Worm (Caenorhabditis elegans) whole organism, L1 larva: ENCODE measurements around the gene srh-105.

Source experiments
- ama-1 ChIP-seq: fragments of 150-350 bp; optimal IDR thresholded peaks from 2 replicates; lab custom pipeline; 2014
- ceh-8 ChIP-seq: fragments of 200-800 bp; sonication (Bioruptor generic); optimal IDR thresholded peaks from 2 replicates; lab custom pipeline; 2018; ENCODE audit warnings: mild to moderate bottlenecking, missing genetic modification characterization, moderate library complexity, missing compliant biosample characterization
- hlh-4 ChIP-seq: sonication (generic microtip); optimal IDR thresholded peaks from 2 replicates; lab custom pipeline; 2016; ENCODE audit warnings: mild to moderate bottlenecking, missing genetic modification characterization, missing compliant biosample characterization
- lin-39 ChIP-seq: fragments of 150-350 bp; optimal IDR thresholded peaks from 2 replicates; lab custom pipeline; 2014; ENCODE audit warnings: missing biosample characterization, missing genetic modification reagents, missing genetic modification characterization
- nhr-12 ChIP-seq: sonication (generic microtip); optimal IDR thresholded peaks from 2 replicates; lab custom pipeline; 2017; ENCODE audit warnings: missing biosample characterization, missing genetic modification characterization
- nhr-20 ChIP-seq: sonication (generic microtip); optimal IDR thresholded peaks from 2 replicates; lab custom pipeline; 2016; ENCODE audit warnings: mild to moderate bottlenecking, missing genetic modification characterization, missing compliant biosample characterization
- nhr-237 ChIP-seq: fragments of 150-350 bp; optimal IDR thresholded peaks from 2 replicates; lab custom pipeline; 2014; ENCODE audit warnings: missing biosample characterization, missing genetic modification characterization
- nhr-28 ChIP-seq: fragments of 150-350 bp; optimal IDR thresholded peaks from 2 replicates; lab custom pipeline; 2014; ENCODE audit warnings: missing biosample characterization, missing genetic modification characterization
- nhr-77 ChIP-seq: fragments of 150-350 bp; optimal IDR thresholded peaks from 2 replicates; lab custom pipeline; 2014; ENCODE audit warnings: missing biosample characterization, missing genetic modification characterization
- tbx-2 ChIP-seq: sonication (generic microtip); optimal IDR thresholded peaks from 2 replicates; lab custom pipeline; 2016; ENCODE audit warnings: missing genetic modification characterization, missing compliant biosample characterization
- unc-30 ChIP-seq: sonication (generic microtip); optimal IDR thresholded peaks from 2 replicates; lab custom pipeline; 2017; ENCODE audit warnings: missing biosample characterization, missing genetic modification characterization
- unc-62 ChIP-seq: fragments of 150-350 bp; optimal IDR thresholded peaks from 2 replicates; lab custom pipeline; 2014; ENCODE audit warnings: missing biosample characterization, missing genetic modification reagents, missing genetic modification characterization

DNA sequence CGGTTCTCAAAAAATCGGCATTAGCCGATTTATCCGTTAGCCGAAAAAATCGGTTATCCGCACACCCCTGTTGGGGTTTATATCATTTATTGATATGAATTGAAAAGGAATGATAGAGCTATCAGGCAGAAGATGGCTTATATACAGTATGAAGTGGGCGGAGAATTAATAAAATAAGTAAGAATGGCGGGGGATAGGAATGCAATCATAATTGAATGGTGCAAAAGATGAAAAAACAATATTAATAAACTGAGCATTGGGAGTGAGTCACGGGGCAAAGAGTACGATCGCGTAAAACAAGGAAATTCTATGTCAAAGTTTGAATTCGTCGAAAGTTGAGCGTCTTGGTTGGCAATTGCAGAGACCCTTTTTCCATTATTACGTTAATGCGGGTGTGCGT, 27.6 kb upstream of the srh-105 start, which contains the start of gene T27A1.2:
- TF ChIP-seq tbx-2 (tag; lab: Kevin White, UChicago) (no peak), ceh-8 (GFP tag; lab: Kevin White, UChicago) (no peak), nhr-12 (no peak), unc-62 (GFP tag; lab: Kevin White, UChicago) (no peak), hlh-4 (tag; lab: Kevin White, UChicago) (no peak), ama-1 (lab: Kevin White, UChicago) (no peak), unc-30 (tag; lab: Kevin White, UChicago) (no peak), nhr-237 (tag; lab: Kevin White, UChicago) (no peak), lin-39 (tag; lab: Kevin White, UChicago) (no peak), nhr-28 (tag; lab: Kevin White, UChicago) (no peak), nhr-77 (tag; lab: Kevin White, UChicago) (no peak), nhr-20 (no peak)
